Fruit fly (Drosophila melanogaster) whole organism, prepupa: Measurements from ENCODE around the gene Rab40.

ENCODE experiments used
- Blimp-1 ChIP-seq: fragments of 200-800 bp; sonication (Bioruptor generic); optimal IDR thresholded peaks from 3 replicates; lab custom pipeline; 2017; ENCODE audit warnings: missing biosample characterization, missing genetic modification characterization, mild to moderate bottlenecking, moderate library complexity, missing genetic modification reagents
- CG10669 ChIP-seq: fragments of 200-800 bp; sonication (Bioruptor generic); optimal IDR thresholded peaks from 3 replicates; lab custom pipeline; 2018; ENCODE audit warnings: missing biosample characterization, mild to moderate bottlenecking, missing genetic modification characterization, moderate library complexity
- CG11762 ChIP-seq: fragments of 200-800 bp; sonication (Bioruptor generic); optimal IDR thresholded peaks from 3 replicates; lab custom pipeline; 2016; ENCODE audit warnings: missing biosample characterization, missing genetic modification characterization; ENCODE audit not compliant: insufficient read depth
- CG11902 ChIP-seq: fragments of 200-800 bp; sonication (Bioruptor generic); optimal IDR thresholded peaks from 3 replicates; lab custom pipeline; 2016; ENCODE audit warnings: missing biosample characterization, missing genetic modification characterization
- CG16779 ChIP-seq: fragments of 200-800 bp; sonication (Bioruptor generic); optimal IDR thresholded peaks from 3 replicates; lab custom pipeline; 2017; ENCODE audit warnings: missing biosample characterization, mild to moderate bottlenecking, missing genetic modification characterization
- CG3032 ChIP-seq: fragments of 200-800 bp; optimal IDR thresholded peaks from 2 replicates; lab custom pipeline; 2019; ENCODE audit warnings: missing biosample characterization, mild to moderate bottlenecking, missing genetic modification characterization, moderate library complexity
- CG31627 ChIP-seq: fragments of 200-800 bp; sonication (Bioruptor generic); optimal IDR thresholded peaks from 3 replicates; lab custom pipeline; 2016; ENCODE audit warnings: missing biosample characterization, missing genetic modification characterization
- CG32006 ChIP-seq: fragments of 200-800 bp; sonication (Bioruptor generic); optimal IDR thresholded peaks from 3 replicates; lab custom pipeline; 2017; ENCODE audit warnings: missing biosample characterization, mild to moderate bottlenecking, missing genetic modification characterization
- CG34406 ChIP-seq: fragments of 200-800 bp; sonication (Bioruptor generic); optimal IDR thresholded peaks from 3 replicates; lab custom pipeline; 2016; ENCODE audit warnings: missing biosample characterization, missing genetic modification characterization
- CG3919 ChIP-seq: fragments of 200-800 bp; sonication (Bioruptor generic); optimal IDR thresholded peaks from 3 replicates; lab custom pipeline; 2016; ENCODE audit warnings: missing biosample characterization, missing genetic modification characterization
- CG4318 ChIP-seq: fragments of 200-800 bp; sonication (Bioruptor generic); optimal IDR thresholded peaks from 3 replicates; lab custom pipeline; 2017; ENCODE audit warnings: missing biosample characterization, mild to moderate bottlenecking, missing genetic modification characterization
- CG6276 ChIP-seq: fragments of 200-800 bp; sonication (Bioruptor generic); optimal IDR thresholded peaks from 2 replicates; lab custom pipeline; 2017; ENCODE audit warnings: missing biosample characterization, mild to moderate bottlenecking, missing genetic modification characterization
- CG6808 ChIP-seq: fragments of 200-800 bp; sonication (Bioruptor generic); optimal IDR thresholded peaks from 3 replicates; lab custom pipeline; 2017; ENCODE audit warnings: missing biosample characterization, missing genetic modification characterization, mild to moderate bottlenecking, moderate library complexity, missing genetic modification reagents
- CG7368 ChIP-seq: fragments of 200-800 bp; sonication (Bioruptor generic); optimal IDR thresholded peaks from 3 replicates; lab custom pipeline; 2016; ENCODE audit warnings: missing biosample characterization, missing genetic modification characterization
- CG8119 ChIP-seq: fragments of 200-800 bp; sonication (Bioruptor generic); IDR thresholded peaks from 3 replicates; pipeline ENCODE4 v1.3.6; 2022; ENCODE audit warnings: missing biosample characterization, missing genetic modification characterization
- CG8319 ChIP-seq: fragments of 200-800 bp; sonication (Bioruptor generic); optimal IDR thresholded peaks from 3 replicates; lab custom pipeline; 2016; ENCODE audit warnings: missing biosample characterization, missing genetic modification characterization
- CG8632 ChIP-seq: fragments of 200-800 bp; sonication (Bioruptor generic); optimal IDR thresholded peaks from 3 replicates; lab custom pipeline; 2016; ENCODE audit warnings: missing biosample characterization, missing genetic modification characterization
- CG9139 ChIP-seq: fragments of 200-800 bp; sonication (Bioruptor generic); optimal IDR thresholded peaks from 3 replicates; lab custom pipeline; 2017; ENCODE audit warnings: missing biosample characterization, mild to moderate bottlenecking, missing genetic modification characterization
- Eip75B ChIP-seq: fragments of 200-800 bp; sonication (Bioruptor generic); optimal IDR thresholded peaks from 3 replicates; lab custom pipeline; 2016; ENCODE audit warnings: missing biosample characterization, missing genetic modification characterization
- Eip78C ChIP-seq: fragments of 200-800 bp; sonication (Bioruptor generic); peaks from one replicate; lab custom pipeline; 2016; ENCODE audit warnings: missing biosample characterization, missing genetic modification characterization
- Eip93F ChIP-seq: fragments of 200-800 bp; sonication (Bioruptor generic); optimal IDR thresholded peaks from 2 replicates; lab custom pipeline; 2016; ENCODE audit warnings: missing biosample characterization, mild to moderate bottlenecking, missing genetic modification characterization
- Ets21C ChIP-seq: fragments of 200-800 bp; sonication (Bioruptor generic); optimal IDR thresholded peaks from 3 replicates; lab custom pipeline; 2016; ENCODE audit warnings: missing biosample characterization, missing genetic modification characterization
- Ets96B ChIP-seq: fragments of 200-800 bp; optimal IDR thresholded peaks from 2 replicates; lab custom pipeline; 2019; ENCODE audit warnings: missing biosample characterization, mild to moderate bottlenecking, missing genetic modification characterization, moderate library complexity
- Gug ChIP-seq: fragments of 200-800 bp; sonication (Bioruptor generic); IDR thresholded peaks from 2 replicates; pipeline ENCODE4 v1.3.6; 2022; ENCODE audit warnings: missing biosample characterization, missing genetic modification characterization
- Hr38 ChIP-seq: sonication (Bioruptor generic); optimal IDR thresholded peaks from 2 replicates; lab custom pipeline; 2016; ENCODE audit warnings: missing biosample characterization, missing genetic modification characterization
- Hr39 ChIP-seq: fragments of 200-800 bp; sonication (Bioruptor generic); optimal IDR thresholded peaks from 2 replicates; lab custom pipeline; 2016; ENCODE audit warnings: missing biosample characterization, missing genetic modification characterization
- Hr4 ChIP-seq: fragments of 200-800 bp; sonication (Bioruptor generic); optimal IDR thresholded peaks from 3 replicates; lab custom pipeline; 2016; ENCODE audit warnings: missing biosample characterization, missing genetic modification characterization
- Lpt ChIP-seq: fragments of 200-800 bp; sonication (Bioruptor generic); optimal IDR thresholded peaks from 3 replicates; lab custom pipeline; 2016; ENCODE audit warnings: missing biosample characterization, missing genetic modification characterization
- Met ChIP-seq: fragments of 200-800 bp; sonication (Bioruptor generic); optimal IDR thresholded peaks from 3 replicates; lab custom pipeline; 2016; ENCODE audit warnings: missing biosample characterization, missing genetic modification characterization
- OdsH ChIP-seq: fragments of 200-800 bp; sonication (Bioruptor generic); optimal IDR thresholded peaks from 3 replicates; lab custom pipeline; 2016; ENCODE audit warnings: missing biosample characterization, missing genetic modification characterization
- Smox ChIP-seq: fragments of 200-800 bp; sonication (Bioruptor generic); optimal IDR thresholded peaks from 3 replicates; lab custom pipeline; 2016; ENCODE audit warnings: missing biosample characterization, missing genetic modification characterization
- Sox102F ChIP-seq: fragments of 200-800 bp; sonication (Bioruptor generic); optimal IDR thresholded peaks from 2 replicates; lab custom pipeline; 2016; ENCODE audit warnings: missing biosample characterization, mild to moderate bottlenecking, missing genetic modification characterization
- Sox15 ChIP-seq: fragments of 200-800 bp; sonication (Bioruptor generic); optimal IDR thresholded peaks from 3 replicates; lab custom pipeline; 2016; ENCODE audit warnings: missing biosample characterization, missing genetic modification characterization
- achi ChIP-seq: fragments of 200-800 bp; sonication (Bioruptor generic); optimal IDR thresholded peaks from 3 replicates; lab custom pipeline; 2016; ENCODE audit warnings: missing biosample characterization, missing genetic modification characterization
- acj6 ChIP-seq: fragments of 200-800 bp; sonication (Bioruptor generic); optimal IDR thresholded peaks from 3 replicates; lab custom pipeline; 2016; ENCODE audit warnings: missing biosample characterization, missing genetic modification characterization
- cyc ChIP-seq: fragments of 200-800 bp; sonication (Bioruptor generic); optimal IDR thresholded peaks from 3 replicates; lab custom pipeline; 2016; ENCODE audit warnings: missing biosample characterization, missing genetic modification characterization
- dsx ChIP-seq: fragments of 200-800 bp; optimal IDR thresholded peaks from 3 replicates; lab custom pipeline; 2019; ENCODE audit warnings: missing biosample characterization, mild to moderate bottlenecking, missing genetic modification characterization, moderate library complexity; ENCODE audit not compliant: poor library complexity, severe bottlenecking
- eg ChIP-seq: fragments of 200-800 bp; sonication (Bioruptor generic); IDR thresholded peaks from 3 replicates; pipeline ENCODE4 v1.3.6; 2022; ENCODE audit warnings: missing biosample characterization, missing genetic modification characterization
- fd85E ChIP-seq: fragments of 200-800 bp; sonication (Bioruptor generic); optimal IDR thresholded peaks from 3 replicates; lab custom pipeline; 2016; ENCODE audit warnings: missing biosample characterization, missing genetic modification characterization
- lz ChIP-seq: fragments of 200-800 bp; sonication (Bioruptor generic); optimal IDR thresholded peaks from 3 replicates; lab custom pipeline; 2016; ENCODE audit warnings: missing biosample characterization, missing genetic modification characterization
- pdm3 ChIP-seq: fragments of 200-800 bp; sonication (Bioruptor generic); optimal IDR thresholded peaks from 3 replicates; lab custom pipeline; 2016; ENCODE audit warnings: missing biosample characterization, missing genetic modification characterization
- salr ChIP-seq, 2 experiments: fragments of 200-800 bp; sonication (Bioruptor generic); optimal IDR thresholded peaks; 3 replicates each; lab custom pipeline; 2016 to 2018; ENCODE audit warnings: missing biosample characterization in 2 of 2, missing genetic modification characterization in 2 of 2, mild to moderate bottlenecking in 1 of 2
- spab ChIP-seq: fragments of 200-800 bp; sonication (Bioruptor generic); optimal IDR thresholded peaks from 2 replicates; lab custom pipeline; 2017; ENCODE audit warnings: missing biosample characterization, mild to moderate bottlenecking, missing genetic modification characterization, missing genetic modification reagents
- ss ChIP-seq, 2 experiments: fragments of 200-800 bp; sonication (Bioruptor generic); optimal IDR thresholded peaks; 2 replicates in 1 of 2; 3 replicates in 1 of 2; lab custom pipeline; 2017 to 2018; ENCODE audit warnings: mild to moderate bottlenecking in 2 of 2, missing biosample characterization in 2 of 2, missing genetic modification characterization in 2 of 2, moderate library complexity in 1 of 2
- svp ChIP-seq: fragments of 200-800 bp; sonication (Bioruptor generic); peaks from one replicate; lab custom pipeline; 2016; ENCODE audit warnings: missing biosample characterization, missing genetic modification characterization
- topi ChIP-seq: fragments of 200-800 bp; sonication (Bioruptor generic); optimal IDR thresholded peaks from 3 replicates; lab custom pipeline; 2016; ENCODE audit warnings: missing biosample characterization, missing genetic modification characterization

Rab40 gene

DNA sequence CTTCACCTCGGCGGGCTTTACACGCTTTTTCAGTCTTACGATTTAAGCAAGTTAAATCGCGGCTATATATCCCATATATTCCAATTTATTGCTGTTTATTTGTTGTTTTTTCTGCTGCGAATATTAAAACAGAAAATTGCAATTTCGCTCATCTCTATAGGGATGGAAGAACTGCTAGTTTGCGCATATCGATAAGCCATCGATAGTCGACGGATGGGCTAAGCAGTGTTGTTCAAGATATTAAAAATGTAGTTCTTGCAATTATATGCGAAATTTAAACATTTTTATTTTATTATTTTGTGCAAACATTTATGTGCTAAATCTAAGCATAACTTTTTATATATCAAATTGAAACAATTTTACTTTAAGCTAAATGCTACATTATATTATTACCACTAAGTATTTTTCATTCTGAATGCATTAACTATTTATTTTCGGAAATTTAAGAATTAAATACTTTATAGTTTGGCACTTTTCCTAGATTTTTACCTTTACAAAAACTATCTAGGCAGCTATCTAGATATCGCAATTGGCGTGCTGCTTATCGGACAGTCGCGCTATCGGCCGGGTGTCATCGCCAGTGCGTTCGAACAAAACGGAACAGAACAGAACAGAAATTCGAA lies at the start of gene Rab40, which contains the start of gene CG42258 (continued):
- TF ChIP-seq CG8319 (GFP tag; lab: Kevin White, UChicago) (no peak), fd85E (no peak), CG6808 (GFP tag; lab: Kevin White, UChicago) (no peak), CG4318 (peak; percentile 27), CG7368 (GFP tag; lab: Kevin White, UChicago) (no peak), acj6 (GFP tag; lab: Kevin White, UChicago) (peak; percentile 30), cyc (GFP tag; lab: Kevin White, UChicago) (peak; percentile 41), Blimp-1 (no peak)

- TF ChIP-seq CG32006 (GFP tag; lab: Kevin White, UChicago): peak; percentile 86
- peak; percentile 72 for TF ChIP-seq Eip93F
- TF ChIP-seq Eip78C (GFP tag; lab: Kevin White, UChicago): peak; percentile 97
- peak; percentile 94 for TF ChIP-seq Hr39 (GFP tag; lab: Kevin White, UChicago)
- TF ChIP-seq CG34406 (GFP tag; lab: Kevin White, UChicago): peak; percentile 89
- TF ChIP-seq CG3032 (tag; lab: Kevin White, UChicago): peak; percentile 78
- peak; percentile 92 for TF ChIP-seq Eip75B
- peak; percentile 94 for TF ChIP-seq topi
- peak; percentile 93 for TF ChIP-seq CG31627 (GFP tag; lab: Kevin White, UChicago)
- peak; percentile 94 for TF ChIP-seq lz
- TF ChIP-seq svp (GFP tag; lab: Kevin White, UChicago): peak; percentile 94
- peak; percentile 91 for TF ChIP-seq pdm3 (GFP tag; lab: Kevin White, UChicago)
- TF ChIP-seq Hr4 (GFP tag; lab: Kevin White, UChicago): peak; percentile 80
- TF ChIP-seq Sox15 (GFP tag; lab: Kevin White, UChicago): peak; percentile 80
- peak; percentile 89 for TF ChIP-seq CG8632 (GFP tag; lab: Kevin White, UChicago)
- peak; percentile 83 to 88 for TF ChIP-seq ss (GFP tag; optimal IDR thresholded peaks at IDR 0.05; lab: Kevin White, UChicago)
- peak; percentile 79 for TF ChIP-seq CG6276 (GFP tag; lab: Kevin White, UChicago)
- TF ChIP-seq eg (GFP tag; lab: Robert Waterston, UW): peak; percentile 90
- TF ChIP-seq Hr38 (GFP tag; lab: Kevin White, UChicago): no peak
- TF ChIP-seq Sox102F (GFP tag; lab: Kevin White, UChicago): peak; percentile 91
- peak; percentile 86 for TF ChIP-seq CG8319 (GFP tag; lab: Kevin White, UChicago)
- TF ChIP-seq Ets96B (tag; lab: Kevin White, UChicago): peak; percentile 60
- TF ChIP-seq Gug (GFP tag; lab: Robert Waterston, UW): peak; percentile 88
- peak; percentile 77 for TF ChIP-seq Blimp-1
- TF ChIP-seq salr (GFP tag; optimal IDR thresholded peaks at IDR 0.05; lab: Kevin White, UChicago): peak; percentile 80 to 83
- TF ChIP-seq CG8119 (GFP tag; lab: Robert Waterston, UW): peak; percentile 89
- peak; percentile 70 for TF ChIP-seq dsx (GFP tag; lab: Kevin White, UChicago)
- TF ChIP-seq OdsH (GFP tag; lab: Kevin White, UChicago): peak; percentile 92
- TF ChIP-seq acj6 (GFP tag; lab: Kevin White, UChicago): peak; percentile 94
- peak; percentile 69 for TF ChIP-seq CG4318
- TF ChIP-seq cyc (GFP tag; lab: Kevin White, UChicago): peak; percentile 94
- TF ChIP-seq Met (GFP tag; lab: Kevin White, UChicago): peak; percentile 95
- peak; percentile 91 for TF ChIP-seq CG3919 (GFP tag; lab: Kevin White, UChicago)
- peak; percentile 93 for TF ChIP-seq Smox (GFP tag; lab: Kevin White, UChicago)
- TF ChIP-seq CG7368 (GFP tag; lab: Kevin White, UChicago): peak; percentile 81
- TF ChIP-seq CG10669 (GFP tag; lab: Kevin White, UChicago): peak; percentile 80
- peak; percentile 85 for TF ChIP-seq Lpt
- peak; percentile 86 for TF ChIP-seq Ets21C (GFP tag; lab: Kevin White, UChicago)
- TF ChIP-seq spab: peak; percentile 77
- peak; percentile 79 for TF ChIP-seq CG11902 (GFP tag; lab: Kevin White, UChicago)
- peak; percentile 63 for TF ChIP-seq CG9139 (GFP tag; lab: Kevin White, UChicago)
- TF ChIP-seq CG11762 (GFP tag; lab: Kevin White, UChicago): peak; percentile 87
- TF ChIP-seq CG16779: peak; percentile 74
- TF ChIP-seq achi (GFP tag; lab: Kevin White, UChicago): peak; percentile 91
Observed at dm6 chrX:12510750-12511649, 48.1 kb upstream of the Rab40 start.
